Fruit fly (Drosophila melanogaster) whole organism, embryonic: Measurements from ENCODE around the gene CG12171.

ENCODE experiments used
- ATbp ChIP-seq: fragments of 200-800 bp; sonication (Bioruptor generic); optimal IDR thresholded peaks from 2 replicates; lab custom pipeline; 2017; ENCODE audit warnings: missing biosample characterization, mild to moderate bottlenecking, missing genetic modification characterization, missing genetic modification reagents
- Blimp-1 ChIP-seq: fragments of 200-800 bp; sonication (Bioruptor generic); optimal IDR thresholded peaks from 3 replicates; lab custom pipeline; 2018; ENCODE audit warnings: missing biosample characterization, missing genetic modification characterization, mild to moderate bottlenecking, moderate library complexity, missing genetic modification reagents
- CG10431 ChIP-seq: fragments of 200-800 bp; sonication (Bioruptor generic); optimal IDR thresholded peaks from 3 replicates; lab custom pipeline; 2018; ENCODE audit warnings: missing biosample characterization, mild to moderate bottlenecking, missing genetic modification characterization
- CG10654 ChIP-seq: fragments of 200-800 bp; sonication (Bioruptor generic); optimal IDR thresholded peaks from 2 replicates; lab custom pipeline; 2016; ENCODE audit warnings: missing biosample characterization, missing genetic modification characterization
- CG11504 ChIP-seq: fragments of 200-800 bp; sonication (Bioruptor generic); optimal IDR thresholded peaks from 3 replicates; lab custom pipeline; 2019; ENCODE audit warnings: missing biosample characterization, mild to moderate bottlenecking, missing genetic modification characterization, moderate library complexity
- CG11696 ChIP-seq: fragments of 200-800 bp; sonication (Bioruptor generic); IDR thresholded peaks from 2 replicates; pipeline ENCODE4 v1.3.6; 2022; ENCODE audit warnings: missing biosample characterization, missing genetic modification characterization
- CG13424 ChIP-seq: fragments of 200-800 bp; sonication (Bioruptor generic); optimal IDR thresholded peaks from 2 replicates; lab custom pipeline; 2019; ENCODE audit warnings: missing biosample characterization, mild to moderate bottlenecking, missing genetic modification characterization, moderate library complexity
- CG13775 ChIP-seq: fragments of 200-800 bp; sonication (Bioruptor generic); optimal IDR thresholded peaks from 3 replicates; lab custom pipeline; 2017; ENCODE audit warnings: missing biosample characterization, mild to moderate bottlenecking, missing genetic modification characterization
- CG14014 ChIP-seq: fragments of 200-800 bp; sonication (Bioruptor generic); IDR thresholded peaks from 2 replicates; pipeline ENCODE4 v1.3.6; 2022; ENCODE audit warnings: missing biosample characterization, missing genetic modification characterization
- CG15479 ChIP-seq: fragments of 200-800 bp; sonication (Bioruptor generic); optimal IDR thresholded peaks from 3 replicates; lab custom pipeline; 2019; ENCODE audit warnings: missing biosample characterization, mild to moderate bottlenecking, missing genetic modification characterization, moderate library complexity
- CG1792 ChIP-seq: fragments of 200-800 bp; sonication (Bioruptor generic); optimal IDR thresholded peaks from 2 replicates; lab custom pipeline; 2016; ENCODE audit warnings: missing biosample characterization, missing genetic modification characterization
- CG32767 ChIP-seq: fragments of 200-800 bp; sonication (Bioruptor generic); IDR thresholded peaks from 2 replicates; pipeline ENCODE4 v1.3.6; 2022; ENCODE audit warnings: missing biosample characterization, missing genetic modification characterization
- CG4282 ChIP-seq: fragments of 200-800 bp; sonication (Bioruptor generic); optimal IDR thresholded peaks from 2 replicates; lab custom pipeline; 2016; ENCODE audit warnings: missing biosample characterization, missing genetic modification characterization
- CG6854 ChIP-seq: fragments of 200-800 bp; sonication (Bioruptor generic); optimal IDR thresholded peaks from 3 replicates; lab custom pipeline; 2017; ENCODE audit warnings: missing biosample characterization, mild to moderate bottlenecking, missing genetic modification characterization
- CG9727 ChIP-seq: fragments of 200-800 bp; sonication (Bioruptor generic); optimal IDR thresholded peaks from 3 replicates; lab custom pipeline; 2017; ENCODE audit warnings: missing biosample characterization, mild to moderate bottlenecking, missing genetic modification characterization
- HmgD ChIP-seq: fragments of 200-800 bp; sonication (Bioruptor generic); optimal IDR thresholded peaks from 3 replicates; lab custom pipeline; 2016; ENCODE audit warnings: missing biosample characterization, missing genetic modification characterization
- MBD-R2 ChIP-seq: fragments of 200-800 bp; sonication (Bioruptor generic); IDR thresholded peaks from 2 replicates; pipeline ENCODE4 v1.3.6; 2022; ENCODE audit warnings: missing biosample characterization, missing genetic modification characterization
- Meics ChIP-seq: fragments of 200-800 bp; sonication (Bioruptor generic); optimal IDR thresholded peaks from 2 replicates; lab custom pipeline; 2017; ENCODE audit warnings: missing biosample characterization, mild to moderate bottlenecking, missing genetic modification characterization
- NC2α ChIP-seq: fragments of 200-800 bp; sonication (Bioruptor generic); optimal IDR thresholded peaks from 2 replicates; lab custom pipeline; 2016; ENCODE audit warnings: missing biosample characterization, missing genetic modification characterization
- Ptx1 ChIP-seq: fragments of 200-800 bp; sonication (Bioruptor generic); IDR thresholded peaks from 2 replicates; pipeline ENCODE4 v1.3.6; 2022; ENCODE audit warnings: missing biosample characterization, missing genetic modification characterization
- Scr ChIP-seq: fragments of 200-800 bp; sonication (Bioruptor generic); IDR thresholded peaks from 2 replicates; pipeline ENCODE4 v1.3.6; 2022; ENCODE audit warnings: missing biosample characterization, missing genetic modification characterization; ENCODE audit not compliant: partially characterized antibody
- Ssrp ChIP-seq: fragments of 200-800 bp; sonication (Bioruptor generic); optimal IDR thresholded peaks from 2 replicates; lab custom pipeline; 2018; ENCODE audit warnings: missing biosample characterization, mild to moderate bottlenecking, missing genetic modification characterization, moderate library complexity
- Trl ChIP-seq, 3 experiments: fragments of >200 bp in 2 of 3; fragments of 200-800 bp in 1 of 3; sonication (Bioruptor generic) in 1 of 3; optimal IDR thresholded peaks; 2 replicates in 1 of 3; 3 replicates in 2 of 3; lab custom pipeline; 2016 to 2017; ENCODE audit warnings: missing biosample characterization in 1 of 3, missing genetic modification characterization in 1 of 3
- bab2 ChIP-seq: fragments of 200-800 bp; sonication (Bioruptor generic); optimal IDR thresholded peaks from 2 replicates; lab custom pipeline; 2016; ENCODE audit warnings: missing biosample characterization, missing genetic modification characterization
- cato ChIP-seq: fragments of 200-800 bp; sonication (Bioruptor generic); optimal IDR thresholded peaks from 2 replicates; lab custom pipeline; 2016; ENCODE audit warnings: missing biosample characterization, missing genetic modification characterization, borderline replicate concordance
- corto ChIP-seq: fragments of 200-800 bp; sonication (Bioruptor generic); optimal IDR thresholded peaks from 2 replicates; lab custom pipeline; 2016; ENCODE audit warnings: missing biosample characterization, mild to moderate bottlenecking, missing genetic modification characterization, moderate library complexity
- dati ChIP-seq: fragments of 200-800 bp; sonication (Bioruptor generic); IDR thresholded peaks from 2 replicates; pipeline ENCODE4 v1.3.6; 2022; ENCODE audit warnings: missing biosample characterization, missing genetic modification characterization
- exex ChIP-seq: fragments of 200-800 bp; sonication (Bioruptor generic); optimal IDR thresholded peaks from 4 replicates; lab custom pipeline; 2018; ENCODE audit warnings: missing biosample characterization, mild to moderate bottlenecking, missing genetic modification characterization, moderate library complexity
- hkb ChIP-seq, 2 experiments: fragments of 200-800 bp in 1 of 2; fragments of >200 bp in 1 of 2; sonication (Bioruptor generic) in 1 of 2; IDR thresholded peaks in 1 of 2; optimal IDR thresholded peaks in 1 of 2; 2 replicates each; pipeline versions ENCODE4 v1.3.6 to Lab custom; 2017 to 2022; ENCODE audit warnings: missing biosample characterization in 1 of 2, missing genetic modification characterization in 1 of 2
- hth ChIP-seq: fragments of >200 bp; optimal IDR thresholded peaks from 2 replicates; lab custom pipeline; 2017; ENCODE audit warnings: inconsistent platforms
- jing ChIP-seq: fragments of 200-800 bp; sonication (Bioruptor generic); optimal IDR thresholded peaks from 2 replicates; lab custom pipeline; 2018; ENCODE audit warnings: missing biosample characterization, mild to moderate bottlenecking, missing genetic modification characterization
- lab ChIP-seq: fragments of 200-800 bp; sonication (Bioruptor generic); optimal IDR thresholded peaks from 3 replicates; lab custom pipeline; 2017; ENCODE audit warnings: missing biosample characterization, missing genetic modification characterization, mild to moderate bottlenecking, moderate library complexity, missing genetic modification reagents
- lov ChIP-seq, 2 experiments: fragments of 200-800 bp in 1 of 2; fragments of >200 bp in 1 of 2; sonication (Bioruptor generic) in 1 of 2; IDR thresholded peaks in 1 of 2; optimal IDR thresholded peaks in 1 of 2; 2 replicates in 1 of 2; 3 replicates in 1 of 2; pipeline versions ENCODE4 v1.3.6 to Lab custom; 2017 to 2022; ENCODE audit warnings: missing biosample characterization in 1 of 2, missing genetic modification characterization in 1 of 2
- maf-S ChIP-seq: fragments of 200-800 bp; sonication (Bioruptor generic); optimal IDR thresholded peaks from 2 replicates; lab custom pipeline; 2016; ENCODE audit warnings: missing biosample characterization, missing genetic modification characterization
- mirr ChIP-seq: fragments of 200-800 bp; sonication (Bioruptor generic); optimal IDR thresholded peaks from 3 replicates; lab custom pipeline; 2018; ENCODE audit warnings: missing biosample characterization, mild to moderate bottlenecking, missing genetic modification characterization
- mld ChIP-seq: fragments of 200-800 bp; sonication (Bioruptor generic); IDR thresholded peaks from 3 replicates; pipeline ENCODE4 v1.3.6; 2022; ENCODE audit warnings: missing biosample characterization, missing genetic modification characterization; ENCODE audit not compliant: partially characterized antibody
- nmo ChIP-seq: fragments of 200-800 bp; sonication (Bioruptor generic); optimal IDR thresholded peaks from 2 replicates; lab custom pipeline; 2018; ENCODE audit warnings: missing biosample characterization, mild to moderate bottlenecking, missing genetic modification characterization, moderate library complexity
- odd ChIP-seq: fragments of 200-800 bp; sonication (Bioruptor generic); optimal IDR thresholded peaks from 2 replicates; lab custom pipeline; 2017; ENCODE audit warnings: missing biosample characterization, mild to moderate bottlenecking, missing genetic modification characterization
- row ChIP-seq: fragments of 200-800 bp; sonication (Bioruptor generic); IDR thresholded peaks from 3 replicates; pipeline ENCODE4 v1.3.6; 2022; ENCODE audit warnings: missing biosample characterization, missing genetic modification characterization
- schlank ChIP-seq: fragments of 200-800 bp; sonication (Bioruptor generic); optimal IDR thresholded peaks from 2 replicates; lab custom pipeline; 2018; ENCODE audit warnings: missing biosample characterization, mild to moderate bottlenecking, missing genetic modification characterization
- sd ChIP-seq: fragments of 200-800 bp; sonication (Bioruptor generic); optimal IDR thresholded peaks from 3 replicates; lab custom pipeline; 2018; ENCODE audit warnings: missing biosample characterization, mild to moderate bottlenecking, missing genetic modification characterization, moderate library complexity
- sens ChIP-seq: fragments of 200-800 bp; sonication (Bioruptor generic); peaks from one replicate; lab custom pipeline; 2016; ENCODE audit warnings: missing biosample characterization, missing genetic modification characterization
- sens-2 ChIP-seq: fragments of 200-800 bp; sonication (Bioruptor generic); IDR thresholded peaks from 2 replicates; pipeline ENCODE4 v1.3.6; 2022; ENCODE audit warnings: missing biosample characterization, missing genetic modification characterization
- sima ChIP-seq: fragments of 200-800 bp; sonication (Bioruptor generic); optimal IDR thresholded peaks from 2 replicates; lab custom pipeline; 2016; ENCODE audit warnings: missing biosample characterization, missing genetic modification characterization
- tll ChIP-seq, 2 experiments: fragments of 200-800 bp in 1 of 2; fragments of >200 bp in 1 of 2; sonication (Bioruptor generic) in 1 of 2; optimal IDR thresholded peaks; 2 replicates each; lab custom pipeline; 2017 to 2019; ENCODE audit warnings: missing biosample characterization in 2 of 2, missing genetic modification characterization in 2 of 2, mild to moderate bottlenecking in 1 of 2, moderate library complexity in 1 of 2
- vnd ChIP-seq: fragments of 200-800 bp; sonication (Bioruptor generic); IDR thresholded peaks from 3 replicates; pipeline ENCODE4 v1.3.6; 2022; ENCODE audit warnings: missing biosample characterization, missing genetic modification characterization; ENCODE audit not compliant: partially characterized antibody

Gene CG12171

DNA sequence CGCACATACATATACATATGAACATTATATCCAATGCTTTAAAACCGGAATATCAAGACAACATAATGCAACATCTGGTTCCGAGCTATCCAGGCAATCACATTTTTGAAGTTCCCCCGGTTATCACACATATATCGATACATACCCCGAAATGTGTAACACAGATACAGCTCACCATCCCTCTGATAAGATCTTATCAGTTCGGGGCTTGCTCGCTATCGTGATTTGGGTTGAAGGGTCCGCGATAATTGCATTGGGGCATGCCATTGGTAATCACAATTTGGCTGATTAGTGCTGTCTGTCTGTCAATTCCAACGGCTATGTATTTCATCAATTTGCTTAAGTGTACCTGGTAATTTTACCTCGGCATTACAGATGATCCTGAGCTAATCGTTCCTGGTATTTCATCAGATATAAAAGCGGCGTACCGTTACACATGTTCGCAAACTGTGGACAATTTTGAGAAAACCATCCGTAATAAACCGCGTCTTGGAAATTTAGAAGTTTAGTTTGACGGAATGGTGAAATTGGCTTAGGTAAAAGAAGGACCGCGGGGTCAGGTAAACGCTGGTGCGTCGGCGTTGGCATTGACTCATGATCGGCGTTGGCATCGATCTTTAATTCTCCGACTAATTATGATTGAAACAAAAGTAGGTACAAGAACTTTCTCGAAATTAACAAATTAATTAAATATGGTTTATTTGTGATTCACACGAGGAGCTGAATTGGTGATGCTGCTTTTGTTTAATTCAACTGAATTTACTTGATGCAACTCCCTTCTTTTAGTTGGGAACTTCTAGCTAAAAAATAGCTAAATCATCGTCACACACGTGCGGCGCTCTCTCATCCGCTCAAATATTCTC is 38.6 kb downstream of the CG12171 start (continued):
- TF ChIP-seq vnd (GFP tag; lab: Robert Waterston, UW) (no peak), lab (GFP tag; lab: Kevin White, UChicago) (peak; percentile 2), row (GFP tag; lab: Robert Waterston, UW) (peak; percentile 79), hkb (optimal IDR thresholded peaks at IDR 0.05; lab: Kevin White, UChicago) (no peak), hkb (GFP tag; IDR thresholded peaks at IDR 0.05; lab: Robert Waterston, UW) (no peak), sens (GFP tag; lab: Kevin White, UChicago) (no peak), CG32767 (GFP tag; lab: Robert Waterston, UW) (no peak), nmo (no peak), sima (GFP tag; lab: Kevin White, UChicago) (no peak), odd (GFP tag; lab: Kevin White, UChicago) (no peak), Ptx1 (GFP tag; lab: Robert Waterston, UW) (no peak), bab2 (no peak), MBD-R2 (GFP tag; lab: Robert Waterston, UW) (no peak), tll (GFP tag; optimal IDR thresholded peaks at IDR 0.05; lab: Kevin White, UChicago) (peak in 1 of 2 experiments; percentile 14), hth (no peak), CG10431 (GFP tag; lab: Kevin White, UChicago) (no peak), CG4282 (GFP tag; lab: Kevin White, UChicago) (no peak), CG11504 (tag; lab: Kevin White, UChicago) (no peak), mirr (GFP tag; lab: Kevin White, UChicago) (peak; percentile 79), sens-2 (GFP tag; lab: Robert Waterston, UW) (0 out of 2 replicates have a peak, but pooled peaks have one; percentile 9), CG1792 (GFP tag; lab: Kevin White, UChicago) (no peak), mld (GFP tag; lab: Robert Waterston, UW) (no peak), CG13424 (tag; lab: Kevin White, UChicago) (no peak), NC2α (GFP tag; lab: Kevin White, UChicago) (no peak), cato (GFP tag; lab: Kevin White, UChicago) (no peak), CG11696 (no peak), sd (peak; percentile 59), CG15479 (GFP tag; lab: Kevin White, UChicago) (peak; percentile 90), HmgD (GFP tag; lab: Kevin White, UChicago) (no peak), ATbp (GFP tag; lab: Kevin White, UChicago) (no peak), schlank (tag; lab: Kevin White, UChicago) (no peak), exex (tag; lab: Kevin White, UChicago) (peak; percentile 63), CG14014 (GFP tag; lab: Robert Waterston, UW) (no peak), Blimp-1 (GFP tag; lab: Kevin White, UChicago) (no peak), CG6854 (GFP tag; lab: Kevin White, UChicago) (no peak), CG9727 (GFP tag; lab: Kevin White, UChicago) (no peak), CG13775 (GFP tag; lab: Kevin White, UChicago) (no peak), CG10654 (GFP tag; lab: Kevin White, UChicago) (no peak), lov (optimal IDR thresholded peaks at IDR 0.05; lab: Kevin White, UChicago) (no peak), lov (GFP tag; IDR thresholded peaks at IDR 0.05; lab: Robert Waterston, UW) (no peak), Meics (GFP tag; lab: Kevin White, UChicago) (no peak), Ssrp (tag; lab: Kevin White, UChicago) (no peak), dati (GFP tag; lab: Robert Waterston, UW) (no peak), maf-S (GFP tag; lab: Kevin White, UChicago) (no peak), Scr (GFP tag; lab: Robert Waterston, UW) (no peak), jing (no peak), Trl (optimal IDR thresholded peaks at IDR 0.05; lab: Kevin White, UChicago) (peak; percentile 88 to 89), Trl (GFP tag; optimal IDR thresholded peaks at IDR 0.05; lab: Kevin White, UChicago) (no peak), corto (GFP tag; lab: Kevin White, UChicago) (no peak)
